Worm (Caenorhabditis elegans): Measurements from ENCODE around the gene F08B12.11.

The F08B12.11 gene

DNA sequence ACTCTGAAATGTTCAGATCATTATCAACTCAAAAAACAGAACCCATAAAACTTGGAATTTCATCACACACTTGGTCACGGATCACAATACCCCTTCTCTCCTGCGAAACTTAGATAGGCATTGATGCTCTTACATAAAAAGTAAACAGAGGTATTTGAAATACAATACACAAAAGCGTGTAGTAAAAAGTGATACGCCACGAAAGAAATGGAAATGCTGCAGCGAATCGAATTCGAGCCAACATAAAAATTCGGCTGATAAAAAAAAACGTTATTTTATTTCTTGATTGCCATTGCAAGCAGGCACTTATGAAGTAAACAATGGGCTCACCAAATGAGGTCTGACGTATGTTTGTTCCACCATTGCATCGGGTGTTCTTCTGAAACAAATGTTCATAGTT, 41.8 kb downstream of the F08B12.11 start:
- TF ChIP-seq eyg-1 (tag; optimal IDR thresholded peaks at IDR 0.05) (no peak), hlh-8 (tag; optimal IDR thresholded peaks at IDR 0.05) (no peak), tbx-7 (tag; optimal IDR thresholded peaks at IDR 0.05) (no peak), ceh-45 (GFP tag; IDR thresholded peaks at IDR 0.05) (no peak), K02D7.2 (tag; optimal IDR thresholded peaks at IDR 0.05) (no peak)

- TF ChIP-seq ceh-22 (tag; optimal IDR thresholded peaks at IDR 0.05) = no peak
- no peak for TF ChIP-seq mec-3 (tag; optimal IDR thresholded peaks at IDR 0.05; ENCODE audit: borderline replicate concordance)
- TF ChIP-seq elt-4 (tag; optimal IDR thresholded peaks at IDR 0.05) = no peak
- TF ChIP-seq ceh-2 (tag; optimal IDR thresholded peaks at IDR 0.05) = no peak
- TF ChIP-seq npax-4 (tag; optimal IDR thresholded peaks at IDR 0.05) = no peak
- no peak for TF ChIP-seq unc-86 (tag; optimal IDR thresholded peaks at IDR 0.05)
- TF ChIP-seq ceh-34 (tag; optimal IDR thresholded peaks at IDR 0.05) = no peak
- no peak for TF ChIP-seq unc-42 (tag; optimal IDR thresholded peaks at IDR 0.05)
- TF ChIP-seq eyg-1 (tag; optimal IDR thresholded peaks at IDR 0.05) = no peak
- no peak for TF ChIP-seq odd-2 (tag; optimal IDR thresholded peaks at IDR 0.05)
- TF ChIP-seq ceh-30 (tag; optimal IDR thresholded peaks at IDR 0.05) = no peak
- no peak for TF ChIP-seq hlh-15 (tag; optimal IDR thresholded peaks at IDR 0.05)
- no peak for TF ChIP-seq ceh-6 (GFP tag; optimal IDR thresholded peaks at IDR 0.05)
- TF ChIP-seq zip-5 (tag; optimal IDR thresholded peaks at IDR 0.05) = no peak
- TF ChIP-seq hlh-8 (tag; optimal IDR thresholded peaks at IDR 0.05) = no peak
Observed at ce11 chrX:11427550-11427949, 42.7 kb downstream of the F08B12.11 start.

- no peak for TF ChIP-seq ceh-18 (tag; optimal IDR thresholded peaks at IDR 0.05)
Observed at ce11 chrX:11433488-11433887, 48.6 kb downstream of the F08B12.11 start, which contains the start of gene hum-4. Gene hum-4 (minus strand): TSS chrX:11433588.
